Worm (Caenorhabditis elegans): ENCODE data around the gene F36H1.3.

ce11 chrIV:11027560-11027959 is 22.4 kb upstream of the F36H1.3 start:
- TF ChIP-seq ama-1 (optimal IDR thresholded peaks at IDR 0.05) (peak; percentile 88), aly-1 (tag; optimal IDR thresholded peaks at IDR 0.05) (no peak)

Measured in whole organism, early embryonic.